Worm (Caenorhabditis elegans): ENCODE data around the gene zip-5.

The zip-5 gene

DNA sequence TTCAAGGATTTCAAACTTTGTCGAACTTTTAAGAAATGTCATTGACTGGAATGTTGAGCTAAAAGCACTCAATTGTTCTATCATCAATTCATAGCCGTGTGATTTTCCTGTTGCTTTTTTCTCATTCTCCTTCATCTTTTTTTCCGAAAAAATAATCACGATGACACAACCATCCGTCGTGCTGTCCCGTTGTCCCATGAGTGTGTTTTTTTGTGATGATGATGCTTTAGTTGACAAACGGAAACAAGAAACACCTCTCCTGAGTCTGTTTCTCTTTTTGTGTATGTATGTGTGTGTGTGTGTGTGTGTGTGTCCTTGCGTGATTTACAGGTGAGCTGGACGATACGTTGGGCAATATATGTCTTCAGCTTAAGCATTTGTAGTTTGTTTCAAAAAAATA is 36.1 kb downstream of the zip-5 start:
- TF ChIP-seq lin-11 (tag; optimal IDR thresholded peaks at IDR 0.05) (no peak), K09A11.1 (tag; optimal IDR thresholded peaks at IDR 0.05; ENCODE audit: insufficient read depth) (no peak), madf-2 (tag; optimal IDR thresholded peaks at IDR 0.05) (no peak), ceh-19 (GFP tag; optimal IDR thresholded peaks at IDR 0.05) (no peak), mec-3 (tag; optimal IDR thresholded peaks at IDR 0.05; ENCODE audit: borderline replicate concordance) (no peak), nhr-232 (tag; optimal IDR thresholded peaks at IDR 0.05) (no peak), hlh-8 (tag; optimal IDR thresholded peaks at IDR 0.05) (no peak), ceh-18 (tag; optimal IDR thresholded peaks at IDR 0.05) (no peak), tbx-2 (tag; optimal IDR thresholded peaks at IDR 0.05) (no peak), nfya-1 (tag; optimal IDR thresholded peaks at IDR 0.05) (no peak), pros-1 (tag; optimal IDR thresholded peaks at IDR 0.05) (no peak), gmeb-2 (tag; optimal IDR thresholded peaks at IDR 0.05) (no peak), odd-2 (tag; optimal IDR thresholded peaks at IDR 0.05) (no peak), unc-86 (tag; optimal IDR thresholded peaks at IDR 0.05) (no peak), ttx-3 (tag; optimal IDR thresholded peaks at IDR 0.05) (no peak)

DNA sequence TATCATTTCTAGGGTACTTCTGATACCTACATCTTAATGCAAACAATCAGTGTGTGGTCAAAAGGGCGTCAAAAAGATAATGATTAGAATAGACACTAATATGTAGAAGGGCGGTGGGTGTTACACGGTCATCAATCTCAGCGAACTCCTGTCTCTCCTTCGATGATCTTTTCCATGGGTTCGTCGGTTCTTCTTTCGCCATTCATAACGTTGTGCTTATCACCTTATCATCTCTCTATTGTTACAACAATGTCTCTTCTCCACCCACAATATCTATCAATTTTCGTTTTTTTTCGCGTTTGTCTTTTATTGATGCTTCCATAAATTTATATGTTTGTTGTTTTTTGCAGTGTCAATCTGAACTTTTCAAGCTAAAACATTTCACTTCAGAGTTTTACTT is 37.1 kb downstream of the zip-5 start, which contains the start of gene ceh-79:
Gene ceh-79, plus strand, starts transcription at position 391 of the 400 bp plus-strand sequence.
- TF ChIP-seq ttx-3 (tag; optimal IDR thresholded peaks at IDR 0.05) (no peak), elt-2 (tag; optimal IDR thresholded peaks at IDR 0.05) (peak; percentile 64)

DNA sequence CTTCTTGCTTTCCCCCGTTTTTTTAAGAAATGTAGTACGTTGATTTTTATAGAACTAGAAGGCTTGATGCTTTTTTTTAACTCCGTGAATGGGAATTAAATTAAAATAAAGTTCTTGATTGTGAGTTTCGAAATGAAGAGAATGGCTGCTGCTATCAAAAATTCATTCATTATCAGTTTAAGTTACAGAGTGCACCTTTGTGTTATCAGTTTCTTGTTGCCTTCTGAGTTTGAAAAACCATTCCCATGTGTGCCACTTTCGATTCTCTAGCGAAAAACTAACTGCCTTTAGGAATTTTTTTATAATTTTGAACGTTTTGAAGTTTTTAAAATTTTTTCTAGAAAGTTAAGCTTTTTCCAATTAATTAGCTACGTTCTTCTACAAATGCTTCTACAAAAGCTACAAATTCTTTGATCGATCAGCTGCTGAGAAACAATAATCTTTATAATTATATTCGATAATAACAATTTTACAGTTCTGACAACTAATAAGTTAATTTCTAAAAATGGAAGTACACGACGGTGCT is 40.4 kb downstream of the zip-5 start, which contains the start of gene C26E1.2:
Gene C26E1.2, plus strand, starts transcription at position 476 of the 526 bp plus-strand sequence.
- TF ChIP-seq dve-1 (tag; optimal IDR thresholded peaks at IDR 0.05) (no peak), elt-2 (tag; optimal IDR thresholded peaks at IDR 0.05) (peak; percentile 50)

DNA sequence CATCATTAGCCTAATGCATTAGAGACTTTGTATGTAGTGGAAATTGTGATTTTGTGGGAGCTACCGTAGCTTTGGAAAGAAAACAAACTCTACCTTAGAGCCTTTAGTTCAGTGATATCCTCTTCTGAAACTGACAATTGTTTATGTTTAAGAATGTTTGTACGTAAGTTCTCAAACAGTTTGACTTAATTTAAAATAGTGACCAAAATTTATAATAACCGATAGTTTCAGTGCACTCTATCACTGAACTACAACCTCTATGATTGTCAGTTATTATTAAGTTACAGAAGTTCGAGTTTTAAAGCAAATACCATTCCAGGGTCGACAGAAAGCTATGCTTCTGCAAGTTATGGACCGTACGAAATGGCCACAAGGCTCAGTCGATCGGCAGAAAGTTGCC is 44.3 kb downstream of the zip-5 start, which contains the start of gene C50B6.1:
Gene C50B6.1, plus strand, starts transcription at position 301 of the 400 bp plus-strand sequence.
- TF ChIP-seq ahr-1 (tag; optimal IDR thresholded peaks at IDR 0.05) (no peak), npax-4 (tag; optimal IDR thresholded peaks at IDR 0.05) (no peak), dve-1 (tag; optimal IDR thresholded peaks at IDR 0.05) (no peak), pha-4 (tag; optimal IDR thresholded peaks at IDR 0.05) (no peak), fax-1 (tag; optimal IDR thresholded peaks at IDR 0.05) (no peak), dmd-4 (tag; optimal IDR thresholded peaks at IDR 0.05; ENCODE audit: borderline replicate concordance) (no peak), hlh-15 (tag; optimal IDR thresholded peaks at IDR 0.05) (no peak), hlh-13 (GFP tag; optimal IDR thresholded peaks at IDR 0.05) (no peak), Y22D7AL.16 (tag; optimal IDR thresholded peaks at IDR 0.05) (no peak), unc-42 (tag; optimal IDR thresholded peaks at IDR 0.05) (no peak), lin-11 (tag; optimal IDR thresholded peaks at IDR 0.05) (no peak), mec-3 (tag; optimal IDR thresholded peaks at IDR 0.05; ENCODE audit: borderline replicate concordance) (no peak), tbx-7 (tag; optimal IDR thresholded peaks at IDR 0.05) (no peak)

DNA sequence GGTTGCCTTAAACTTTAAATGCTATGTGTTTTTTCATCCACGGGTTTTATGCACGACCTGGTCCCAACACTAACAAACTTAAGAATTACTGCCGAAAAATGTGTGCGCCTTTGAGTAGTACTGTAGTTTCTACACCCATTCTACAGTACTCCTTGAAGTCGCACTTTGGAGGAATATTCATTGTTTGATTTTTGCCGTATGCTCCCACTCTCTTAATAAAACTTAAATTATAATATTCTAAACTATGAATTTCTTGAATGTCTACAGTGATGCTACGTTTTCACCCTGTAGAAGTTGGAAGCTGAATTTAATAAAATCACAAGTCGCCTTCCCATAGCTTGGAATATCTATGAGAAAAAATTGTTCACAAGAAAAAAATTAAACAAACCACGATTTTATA is 45.5 kb downstream of the zip-5 start:
- TF ChIP-seq ceh-48 (tag; optimal IDR thresholded peaks at IDR 0.05) (no peak), nfya-1 (tag; optimal IDR thresholded peaks at IDR 0.05) (no peak), ceh-6 (GFP tag; optimal IDR thresholded peaks at IDR 0.05) (no peak), ceh-24 (tag; optimal IDR thresholded peaks at IDR 0.05) (no peak), C38D4.7 (GFP tag; optimal IDR thresholded peaks at IDR 0.05) (no peak), unc-42 (tag; optimal IDR thresholded peaks at IDR 0.05) (no peak), dmd-4 (tag; optimal IDR thresholded peaks at IDR 0.05; ENCODE audit: borderline replicate concordance) (no peak), eyg-1 (tag; optimal IDR thresholded peaks at IDR 0.05) (no peak), che-1 (tag; optimal IDR thresholded peaks at IDR 0.05) (no peak), tbx-2 (tag; optimal IDR thresholded peaks at IDR 0.05) (no peak), lim-6 (tag; optimal IDR thresholded peaks at IDR 0.05) (no peak), ztf-16 (tag; optimal IDR thresholded peaks at IDR 0.05) (no peak), mec-3 (tag; optimal IDR thresholded peaks at IDR 0.05; ENCODE audit: borderline replicate concordance) (no peak), syd-9 (tag; optimal IDR thresholded peaks at IDR 0.05) (no peak), elt-2 (tag; optimal IDR thresholded peaks at IDR 0.05) (no peak), zip-5 (tag; optimal IDR thresholded peaks at IDR 0.05) (no peak), pqm-1 (tag; optimal IDR thresholded peaks at IDR 0.05) (no peak), K09A11.1 (tag; optimal IDR thresholded peaks at IDR 0.05; ENCODE audit: insufficient read depth) (no peak)

Data from whole organism, late embryonic.